Worm (Caenorhabditis elegans) whole organism, L1 larva: ENCODE data around the gene nhr-190.

Experiments used
- C04F5.9 ChIP-seq: sonication (generic microtip); optimal IDR thresholded peaks from 2 replicates; lab custom pipeline; 2016; ENCODE audit warnings: missing genetic modification characterization, missing compliant biosample characterization
- C16A3.4 ChIP-seq: fragments of 150-350 bp; optimal IDR thresholded peaks from 2 replicates; lab custom pipeline; 2014; ENCODE audit warnings: missing biosample characterization, missing genetic modification characterization
- F16B12.6 ChIP-seq: fragments of 150-350 bp; optimal IDR thresholded peaks from 2 replicates; lab custom pipeline; 2014; ENCODE audit warnings: missing biosample characterization, missing genetic modification characterization
- ceh-8 ChIP-seq: fragments of 200-800 bp; sonication (Bioruptor generic); optimal IDR thresholded peaks from 2 replicates; lab custom pipeline; 2018; ENCODE audit warnings: mild to moderate bottlenecking, missing genetic modification characterization, moderate library complexity, missing compliant biosample characterization
- ceh-90 ChIP-seq: sonication (generic microtip); optimal IDR thresholded peaks from 2 replicates; lab custom pipeline; 2016; ENCODE audit warnings: missing genetic modification characterization, missing compliant biosample characterization
- dpl-1 ChIP-seq, 3 experiments: fragments of 150-350 bp in 2 of 3; sonication (generic microtip) in 1 of 3; optimal IDR thresholded peaks; 2 replicates each; lab custom pipeline; 2014 to 2017; ENCODE audit warnings: missing biosample characterization in 3 of 3, missing genetic modification characterization in 3 of 3, missing genetic modification reagents in 3 of 3
- efl-1 ChIP-seq, 4 experiments: fragments of 150-350 bp; optimal IDR thresholded peaks in 3 of 4; peaks in 1 of 4; 1 replicate in 1 of 4; 2 replicates in 3 of 4; lab custom pipeline; 2014; ENCODE audit warnings: missing biosample characterization in 2 of 4, missing genetic modification characterization in 2 of 4, missing genetic modification reagents in 2 of 4
- elt-3 ChIP-seq, 6 experiments: fragments of 150-350 bp in 1 of 6; sonication (generic microtip); optimal IDR thresholded peaks; 2 replicates each; lab custom pipeline; 2017 to 2018; ENCODE audit warnings: missing biosample characterization in 6 of 6, missing genetic modification characterization in 6 of 6, inconsistent platforms in 1 of 6
- ets-5 ChIP-seq: fragments of 200-800 bp; sonication (Bioruptor generic); IDR thresholded peaks from 2 replicates; pipeline ENCODE4 v1.3.6; 2022; ENCODE audit warnings: missing genetic modification characterization, missing compliant biosample characterization
- fkh-10 ChIP-seq: sonication (generic microtip); optimal IDR thresholded peaks from 2 replicates; lab custom pipeline; 2017; ENCODE audit warnings: missing biosample characterization, missing genetic modification reagents, missing genetic modification characterization
- hlh-17 ChIP-seq: fragments of 200-800 bp; sonication (Bioruptor generic); optimal IDR thresholded peaks from 2 replicates; lab custom pipeline; 2018; ENCODE audit warnings: missing genetic modification characterization, mild to moderate bottlenecking, missing compliant biosample characterization, moderate library complexity, borderline replicate concordance
- hlh-4 ChIP-seq: sonication (generic microtip); optimal IDR thresholded peaks from 2 replicates; lab custom pipeline; 2016; ENCODE audit warnings: mild to moderate bottlenecking, missing genetic modification characterization, missing compliant biosample characterization
- irx-1 ChIP-seq: sonication (generic microtip); optimal IDR thresholded peaks from 2 replicates; lab custom pipeline; 2016; ENCODE audit warnings: missing genetic modification characterization, missing compliant biosample characterization
- jun-1 ChIP-seq: fragments of 150-350 bp; optimal IDR thresholded peaks from 2 replicates; lab custom pipeline; 2014; ENCODE audit warnings: missing biosample characterization, missing genetic modification reagents, missing genetic modification characterization
- lin-35 ChIP-seq, 2 experiments: fragments of 150-350 bp; optimal IDR thresholded peaks; 2 replicates each; lab custom pipeline; 2014; ENCODE audit warnings: missing biosample characterization in 2 of 2, missing genetic modification characterization in 2 of 2, missing genetic modification reagents in 2 of 2
- lin-39 ChIP-seq: fragments of 150-350 bp; optimal IDR thresholded peaks from 2 replicates; lab custom pipeline; 2014; ENCODE audit warnings: missing biosample characterization, missing genetic modification reagents, missing genetic modification characterization
- lir-3 ChIP-seq: sonication (generic microtip); optimal IDR thresholded peaks from 2 replicates; lab custom pipeline; 2016; ENCODE audit warnings: mild to moderate bottlenecking, missing genetic modification characterization, moderate library complexity, missing compliant biosample characterization; ENCODE audit not compliant: poor library complexity
- lsy-2 ChIP-seq, 2 experiments: fragments of 150-350 bp; optimal IDR thresholded peaks; 2 replicates each; lab custom pipeline; 2014; ENCODE audit warnings: missing biosample characterization in 2 of 2, missing genetic modification characterization in 2 of 2
- mdl-1 ChIP-seq, 2 experiments: fragments of 150-350 bp; optimal IDR thresholded peaks; 2 replicates each; lab custom pipeline; 2014 to 2017; ENCODE audit warnings: missing biosample characterization in 2 of 2, missing genetic modification characterization in 2 of 2, inconsistent platforms in 1 of 2
- mef-2 ChIP-seq: fragments of 150-350 bp; optimal IDR thresholded peaks from 2 replicates; lab custom pipeline; 2014; ENCODE audit warnings: missing biosample characterization, missing genetic modification characterization
- mep-1 ChIP-seq: fragments of 150-350 bp; optimal IDR thresholded peaks from 2 replicates; lab custom pipeline; 2014; ENCODE audit warnings: missing biosample characterization, missing genetic modification characterization
- nhr-20 ChIP-seq: sonication (generic microtip); optimal IDR thresholded peaks from 2 replicates; lab custom pipeline; 2016; ENCODE audit warnings: mild to moderate bottlenecking, missing genetic modification characterization, missing compliant biosample characterization
- nhr-237 ChIP-seq: fragments of 150-350 bp; optimal IDR thresholded peaks from 2 replicates; lab custom pipeline; 2014; ENCODE audit warnings: missing biosample characterization, missing genetic modification characterization
- nhr-28 ChIP-seq: fragments of 150-350 bp; optimal IDR thresholded peaks from 2 replicates; lab custom pipeline; 2014; ENCODE audit warnings: missing biosample characterization, missing genetic modification characterization
- nhr-77 ChIP-seq: fragments of 150-350 bp; optimal IDR thresholded peaks from 2 replicates; lab custom pipeline; 2014; ENCODE audit warnings: missing biosample characterization, missing genetic modification characterization
- nhr-85 ChIP-seq: sonication (generic microtip); peaks from one replicate; lab custom pipeline; 2016; ENCODE audit warnings: missing genetic modification characterization, inconsistent platforms, missing compliant biosample characterization
- nhr-90 ChIP-seq: sonication (generic microtip); optimal IDR thresholded peaks from 2 replicates; lab custom pipeline; 2016; ENCODE audit warnings: mild to moderate bottlenecking, missing genetic modification characterization, missing compliant biosample characterization; ENCODE audit not compliant: poor library complexity
- pag-3 ChIP-seq: sonication (generic microtip); optimal IDR thresholded peaks from 2 replicates; lab custom pipeline; 2017; ENCODE audit warnings: missing genetic modification characterization, mild to moderate bottlenecking, missing compliant biosample characterization, antibody characterized with exemption, borderline replicate concordance; ENCODE audit not compliant: insufficient read depth
- pqm-1 ChIP-seq: sonication (generic microtip); optimal IDR thresholded peaks from 3 replicates; lab custom pipeline; 2017; ENCODE audit warnings: missing biosample characterization, missing genetic modification characterization
- rnt-1 ChIP-seq: sonication (generic microtip); optimal IDR thresholded peaks from 2 replicates; lab custom pipeline; 2016; ENCODE audit warnings: mild to moderate bottlenecking, missing genetic modification characterization, moderate library complexity, missing compliant biosample characterization
- snpc-4 ChIP-seq: fragments of 150-350 bp; optimal IDR thresholded peaks from 2 replicates; lab custom pipeline; 2014; ENCODE audit warnings: missing biosample characterization, missing genetic modification characterization
- snu-23 ChIP-seq: sonication (generic microtip); optimal IDR thresholded peaks from 2 replicates; lab custom pipeline; 2016; ENCODE audit warnings: missing genetic modification characterization, missing compliant biosample characterization
- sox-4 ChIP-seq: sonication (generic microtip); optimal IDR thresholded peaks from 2 replicates; lab custom pipeline; 2016; ENCODE audit warnings: missing genetic modification characterization, missing compliant biosample characterization
- sup-37 ChIP-seq: fragments of 200-800 bp; sonication (Bioruptor generic); optimal IDR thresholded peaks from 2 replicates; lab custom pipeline; 2018; ENCODE audit warnings: mild to moderate bottlenecking, missing genetic modification characterization, missing compliant biosample characterization
- swsn-7 ChIP-seq: sonication (generic microtip); optimal IDR thresholded peaks from 2 replicates; lab custom pipeline; 2016; ENCODE audit warnings: missing genetic modification characterization, missing compliant biosample characterization
- tbx-2 ChIP-seq: sonication (generic microtip); optimal IDR thresholded peaks from 2 replicates; lab custom pipeline; 2016; ENCODE audit warnings: missing genetic modification characterization, missing compliant biosample characterization
- unc-130 ChIP-seq: fragments of 150-350 bp; optimal IDR thresholded peaks from 2 replicates; lab custom pipeline; 2017; ENCODE audit warnings: missing biosample characterization, missing genetic modification characterization, inconsistent platforms
- unc-30 ChIP-seq: sonication (generic microtip); optimal IDR thresholded peaks from 2 replicates; lab custom pipeline; 2017; ENCODE audit warnings: missing biosample characterization, missing genetic modification characterization
- unc-62 ChIP-seq: fragments of 150-350 bp; optimal IDR thresholded peaks from 2 replicates; lab custom pipeline; 2014; ENCODE audit warnings: missing biosample characterization, missing genetic modification reagents, missing genetic modification characterization
- zag-1 ChIP-seq: fragments of 150-350 bp; optimal IDR thresholded peaks from 2 replicates; lab custom pipeline; 2014; ENCODE audit warnings: missing biosample characterization, missing genetic modification characterization
- ztf-11 ChIP-seq, 2 experiments: sonication (generic microtip); optimal IDR thresholded peaks; 2 replicates each; lab custom pipeline; 2016 to 2017; ENCODE audit warnings: missing genetic modification characterization in 2 of 2, missing biosample characterization in 1 of 2, missing compliant biosample characterization in 1 of 2

Gene nhr-190

ce11 chrV:635630-636029, 7.1 kb downstream of the nhr-190 start (continued):
- TF ChIP-seq unc-30 (no peak), unc-62 (no peak)

ce11 chrV:634855-635254, 7.9 kb downstream of the nhr-190 start, which contains the start of gene F48G7.10:
Gene F48G7.10, minus strand, starts transcription at chrV:634955.
- TF ChIP-seq nhr-85 (peak; percentile 58), pqm-1 (no peak), ets-5 (GFP tag; lab: Robert Waterston, UW) (no peak)

- TF ChIP-seq sox-4 (no peak), efl-1 (optimal IDR thresholded peaks at IDR 0.05; lab: Kevin White, UChicago) (peak; percentile 11 to 22), efl-1 (GFP tag; optimal IDR thresholded peaks at IDR 0.05 in 1 of 2; lab: Kevin White, UChicago) (peak in 1 of 2 experiments; percentile 62), nhr-20 (peak; percentile 29), lin-35 (GFP tag; optimal IDR thresholded peaks at IDR 0.05; lab: Kevin White, UChicago) (peak in 1 of 2 experiments; percentile 32), nhr-90 (tag; lab: Kevin White, UChicago) (no peak), snu-23 (GFP tag; lab: Kevin White, UChicago) (peak; percentile 30)
These were observed 10.9 kb downstream of the nhr-190 start for ce11 chrV:631832-632231.

- TF ChIP-seq elt-3 (tag; optimal IDR thresholded peaks at IDR 0.05; lab: Kevin White, UChicago) (no peak), unc-130 (tag; lab: Kevin White, UChicago) (no peak), mep-1 (tag; lab: Kevin White, UChicago) (no peak), fkh-10 (GFP tag; lab: Kevin White, UChicago) (no peak), mef-2 (tag; lab: Kevin White, UChicago) (no peak), hlh-17 (GFP tag; lab: Kevin White, UChicago) (no peak), tbx-2 (tag; lab: Kevin White, UChicago) (no peak), nhr-20 (no peak), pag-3 (no peak)
These were observed 14.2 kb downstream of the nhr-190 start, which contains the start of gene F48G7.9 for ce11 chrV:628527-628926. Gene F48G7.9, minus strand, starts transcription at chrV:628627.

ce11 chrV:627585-627984, 15.1 kb downstream of the nhr-190 start, which contains the start of gene F48G7.8:
Gene F48G7.8, minus strand, starts transcription at chrV:627685.
- TF ChIP-seq unc-130 (tag; lab: Kevin White, UChicago) (no peak), ztf-11 (tag; optimal IDR thresholded peaks at IDR 0.05; lab: Kevin White, UChicago) (no peak), lir-3 (tag; lab: Kevin White, UChicago) (no peak), nhr-90 (tag; lab: Kevin White, UChicago) (no peak), dpl-1 (GFP tag; optimal IDR thresholded peaks at IDR 0.05; lab: Kevin White, UChicago) (no peak)

ce11 chrV:626321-626720, 16.4 kb downstream of the nhr-190 start, which contains the start of gene F48G7.7:
Gene F48G7.7, minus strand, starts transcription at chrV:626421.
- TF ChIP-seq ets-5 (GFP tag; lab: Robert Waterston, UW) (no peak), C16A3.4 (no peak), fkh-10 (GFP tag; lab: Kevin White, UChicago) (no peak), swsn-7 (tag; lab: Kevin White, UChicago) (no peak), ceh-8 (no peak), irx-1 (no peak), F16B12.6 (tag; lab: Kevin White, UChicago) (no peak), mdl-1 (tag; optimal IDR thresholded peaks at IDR 0.05; lab: Kevin White, UChicago) (no peak)

- no peak for TF ChIP-seq C04F5.9 (tag; lab: Kevin White, UChicago)
- TF ChIP-seq nhr-77: no peak
- no peak for TF ChIP-seq jun-1 (tag; lab: Kevin White, UChicago)
- no peak for TF ChIP-seq hlh-4 (tag; lab: Kevin White, UChicago)
- no peak for TF ChIP-seq lsy-2 (tag; optimal IDR thresholded peaks at IDR 0.05; lab: Kevin White, UChicago)
- TF ChIP-seq nhr-237 (tag; lab: Kevin White, UChicago): no peak
- no peak for TF ChIP-seq zag-1 (tag; lab: Kevin White, UChicago)
- TF ChIP-seq tbx-2 (tag; lab: Kevin White, UChicago): no peak
- TF ChIP-seq rnt-1 (tag; lab: Kevin White, UChicago): no peak
- no peak for TF ChIP-seq nhr-20
- TF ChIP-seq irx-1: no peak
- no peak for TF ChIP-seq lin-39 (tag; lab: Kevin White, UChicago)
- no peak for TF ChIP-seq unc-62
- no peak for TF ChIP-seq sup-37 (GFP tag; lab: Kevin White, UChicago)
- no peak for TF ChIP-seq ceh-90
- TF ChIP-seq mef-2 (tag; lab: Kevin White, UChicago): no peak
- no peak for TF ChIP-seq nhr-28 (tag; lab: Kevin White, UChicago)
- no peak for TF ChIP-seq nhr-85
- no peak for TF ChIP-seq snpc-4 (tag; lab: Kevin White, UChicago)
These were observed 17.8 kb downstream of the nhr-190 start, which contains the start of gene srt-17 for ce11 chrV:624922-625321. Gene srt-17, minus strand, starts transcription at chrV:625022.
